Worm (Caenorhabditis elegans): ENCODE data around the gene ugt-54.

DNA sequence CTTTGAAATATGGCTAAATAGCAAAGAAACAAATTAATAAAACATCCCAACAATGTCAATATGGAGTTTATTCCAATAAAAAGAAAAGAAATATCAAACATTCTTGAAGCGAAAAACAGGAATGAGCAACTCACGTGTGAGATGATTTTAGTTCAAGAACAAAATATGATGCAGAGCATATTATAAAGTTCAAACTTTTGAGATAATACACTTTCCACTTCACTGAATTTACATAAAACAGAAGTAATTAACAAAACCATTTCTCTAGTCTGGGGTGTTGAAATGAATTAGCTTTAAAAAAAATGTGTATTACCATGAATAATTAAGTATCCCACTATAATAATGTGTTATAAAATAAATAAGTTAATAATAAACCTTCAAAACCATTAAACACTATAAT is 25.2 kb downstream of the ugt-54 start, which contains the start of gene srd-7:
- TF ChIP-seq ama-1 (optimal IDR thresholded peaks at IDR 0.05) (no peak), F13C5.2 (tag; optimal IDR thresholded peaks at IDR 0.05) (no peak), flt-1 (GFP tag; IDR thresholded peaks at IDR 0.05) (no peak), B0310.2 (tag; optimal IDR thresholded peaks at IDR 0.05) (no peak), sea-1 (GFP tag; conservative IDR thresholded peaks at IDR 0.05) (no peak), tbx-11 (GFP tag; IDR thresholded peaks at IDR 0.05) (no peak)

All from whole organism, early embryonic.